Fruit fly (Drosophila melanogaster) whole organism, embryonic: ENCODE data around the gene ea.

ENCODE experiments used
- B-H2 ChIP-seq: fragments of 200-800 bp; sonication (Bioruptor generic); optimal IDR thresholded peaks from 2 replicates; lab custom pipeline; 2018; ENCODE audit warnings: missing biosample characterization, mild to moderate bottlenecking, missing genetic modification characterization
- BtbVII ChIP-seq: fragments of 200-800 bp; sonication (Bioruptor generic); optimal IDR thresholded peaks from 3 replicates; lab custom pipeline; 2017; ENCODE audit warnings: missing biosample characterization, mild to moderate bottlenecking, missing genetic modification characterization
- CG1024 ChIP-seq: fragments of 200-800 bp; sonication (Bioruptor generic); IDR thresholded peaks from 2 replicates; pipeline ENCODE4 v1.3.6; 2022; ENCODE audit warnings: missing biosample characterization, missing genetic modification characterization
- CG14050 ChIP-seq: fragments of 200-800 bp; sonication (Bioruptor generic); IDR thresholded peaks from 3 replicates; pipeline ENCODE4 v1.3.6; 2022; ENCODE audit warnings: missing biosample characterization, missing genetic modification characterization
- CG14860 ChIP-seq: fragments of 200-800 bp; sonication (Bioruptor generic); IDR thresholded peaks from 3 replicates; pipeline ENCODE4 v1.3.6; 2022; ENCODE audit warnings: missing biosample characterization, missing genetic modification characterization; ENCODE audit not compliant: partially characterized antibody
- CG3163 ChIP-seq: fragments of 200-800 bp; sonication (Bioruptor generic); optimal IDR thresholded peaks from 3 replicates; lab custom pipeline; 2016; ENCODE audit warnings: missing biosample characterization, missing genetic modification characterization
- CG32532 ChIP-seq: fragments of 200-800 bp; sonication (Bioruptor generic); IDR thresholded peaks from 2 replicates; pipeline ENCODE4 v1.3.6; 2022; ENCODE audit warnings: missing biosample characterization, missing genetic modification characterization
- CG33557 ChIP-seq: fragments of 200-800 bp; sonication (Bioruptor generic); optimal IDR thresholded peaks from 2 replicates; lab custom pipeline; 2019; ENCODE audit warnings: missing biosample characterization, mild to moderate bottlenecking, missing genetic modification characterization, moderate library complexity
- CG3995 ChIP-seq: fragments of 200-800 bp; sonication (Bioruptor generic); optimal IDR thresholded peaks from 3 replicates; lab custom pipeline; 2016; ENCODE audit warnings: missing biosample characterization, missing genetic modification characterization
- CG4617 ChIP-seq: fragments of 200-800 bp; sonication (Bioruptor generic); optimal IDR thresholded peaks from 3 replicates; lab custom pipeline; 2016; ENCODE audit warnings: missing biosample characterization, missing genetic modification characterization, borderline replicate concordance
- CG7271 ChIP-seq: fragments of 200-800 bp; sonication (Bioruptor generic); optimal IDR thresholded peaks from 2 replicates; lab custom pipeline; 2018; ENCODE audit warnings: missing biosample characterization, mild to moderate bottlenecking, missing genetic modification characterization, moderate library complexity
- CG7786 ChIP-seq: fragments of 200-800 bp; sonication (Bioruptor generic); optimal IDR thresholded peaks from 2 replicates; lab custom pipeline; 2016; ENCODE audit warnings: missing biosample characterization, missing genetic modification characterization
- CG8765 ChIP-seq: fragments of 200-800 bp; sonication (Bioruptor generic); IDR thresholded peaks from 2 replicates; pipeline ENCODE4 v1.3.6; 2022; ENCODE audit warnings: missing biosample characterization, missing genetic modification characterization
- Chrac-16 ChIP-seq: fragments of 200-800 bp; sonication (Bioruptor generic); optimal IDR thresholded peaks from 3 replicates; lab custom pipeline; 2016; ENCODE audit warnings: missing biosample characterization, missing genetic modification characterization
- Dip2 ChIP-seq: fragments of 200-800 bp; sonication (Bioruptor generic); IDR thresholded peaks from 2 replicates; pipeline ENCODE4 v1.3.6; 2022; ENCODE audit warnings: missing biosample characterization, missing genetic modification characterization
- Ets65A ChIP-seq: fragments of 200-800 bp; sonication (Bioruptor generic); peaks from one replicate; lab custom pipeline; 2016; ENCODE audit warnings: missing biosample characterization, missing genetic modification characterization
- Fer3 ChIP-seq: fragments of 200-800 bp; sonication (Bioruptor generic); optimal IDR thresholded peaks from 2 replicates; lab custom pipeline; 2018; ENCODE audit warnings: missing biosample characterization, mild to moderate bottlenecking, missing genetic modification characterization, moderate library complexity
- Hr39 ChIP-seq: fragments of >200 bp; optimal IDR thresholded peaks from 2 replicates; lab custom pipeline; 2017
- Hsf ChIP-seq: fragments of 200-800 bp; sonication (Bioruptor generic); optimal IDR thresholded peaks from 3 replicates; lab custom pipeline; 2016; ENCODE audit warnings: missing biosample characterization, missing genetic modification characterization
- Myb ChIP-seq: fragments of 200-800 bp; sonication (Bioruptor generic); optimal IDR thresholded peaks from 2 replicates; lab custom pipeline; 2016; ENCODE audit warnings: missing biosample characterization, missing genetic modification characterization
- NFAT ChIP-seq: fragments of 200-800 bp; sonication (Bioruptor generic); IDR thresholded peaks from 2 replicates; pipeline ENCODE4 v1.3.6; 2022; ENCODE audit warnings: missing biosample characterization, missing genetic modification characterization
- Nf-YC ChIP-seq: fragments of 200-800 bp; optimal IDR thresholded peaks from 3 replicates; lab custom pipeline; 2019; ENCODE audit warnings: missing biosample characterization, mild to moderate bottlenecking, missing genetic modification characterization, moderate library complexity
- Ptx1 ChIP-seq: fragments of 200-800 bp; sonication (Bioruptor generic); IDR thresholded peaks from 2 replicates; pipeline ENCODE4 v1.3.6; 2022; ENCODE audit warnings: missing biosample characterization, missing genetic modification characterization
- Stat92E ChIP-seq, 3 experiments: fragments of >200 bp in 2 of 3; fragments of 200-800 bp in 1 of 3; sonication (Bioruptor generic) in 1 of 3; optimal IDR thresholded peaks; 2 replicates each; lab custom pipeline; 2017 to 2019; ENCODE audit warnings: missing biosample characterization in 3 of 3, missing genetic modification characterization in 3 of 3, mild to moderate bottlenecking in 1 of 3, moderate library complexity in 1 of 3
- Taf1 ChIP-seq: fragments of 200-800 bp; sonication (Bioruptor generic); IDR thresholded peaks from 2 replicates; pipeline ENCODE4 v1.3.6; 2022; ENCODE audit warnings: missing biosample characterization, missing genetic modification characterization
- Trl ChIP-seq, 3 experiments: fragments of >200 bp in 2 of 3; fragments of 200-800 bp in 1 of 3; sonication (Bioruptor generic) in 1 of 3; optimal IDR thresholded peaks; 2 replicates in 1 of 3; 3 replicates in 2 of 3; lab custom pipeline; 2016 to 2017; ENCODE audit warnings: missing biosample characterization in 1 of 3, missing genetic modification characterization in 1 of 3
- Xrp1 ChIP-seq: fragments of 200-800 bp; sonication (Bioruptor generic); IDR thresholded peaks from 2 replicates; pipeline ENCODE4 v1.3.6; 2022; ENCODE audit warnings: missing biosample characterization, missing genetic modification characterization
- abd-A ChIP-seq: fragments of 200-800 bp; sonication (Bioruptor generic); optimal IDR thresholded peaks from 3 replicates; lab custom pipeline; 2019; ENCODE audit warnings: missing biosample characterization, mild to moderate bottlenecking, missing genetic modification characterization, moderate library complexity
- ato ChIP-seq: fragments of 200-800 bp; sonication (Bioruptor generic); IDR thresholded peaks from 2 replicates; pipeline ENCODE4 v1.3.6; 2022; ENCODE audit warnings: missing biosample characterization, missing genetic modification characterization; ENCODE audit not compliant: partially characterized antibody
- bigmax ChIP-seq: fragments of 200-800 bp; sonication (Bioruptor generic); optimal IDR thresholded peaks from 2 replicates; lab custom pipeline; 2018; ENCODE audit warnings: missing biosample characterization, mild to moderate bottlenecking, missing genetic modification characterization
- bowl ChIP-seq: fragments of 200-800 bp; sonication (Bioruptor generic); IDR thresholded peaks from 2 replicates; pipeline ENCODE4 v1.3.6; 2022; ENCODE audit warnings: missing biosample characterization, missing genetic modification characterization
- cas ChIP-seq: fragments of 200-800 bp; sonication (Bioruptor generic); IDR thresholded peaks from 2 replicates; pipeline ENCODE4 v1.3.6; 2022; ENCODE audit warnings: missing biosample characterization, missing genetic modification characterization
- esg ChIP-seq: fragments of 200-800 bp; sonication (Bioruptor generic); conservative IDR thresholded peaks from 2 replicates; pipeline ENCODE4 v1.3.6; 2022; ENCODE audit warnings: missing biosample characterization, missing genetic modification characterization
- ftz-f1 ChIP-seq: fragments of 200-800 bp; sonication (Bioruptor generic); optimal IDR thresholded peaks from 2 replicates; lab custom pipeline; 2016; ENCODE audit warnings: missing biosample characterization, missing genetic modification characterization
- gem ChIP-seq: fragments of 200-800 bp; sonication (Bioruptor generic); optimal IDR thresholded peaks from 2 replicates; lab custom pipeline; 2019; ENCODE audit warnings: missing biosample characterization, mild to moderate bottlenecking, missing genetic modification characterization, moderate library complexity
- gfzf ChIP-seq: fragments of 200-800 bp; sonication (Bioruptor generic); optimal IDR thresholded peaks from 2 replicates; lab custom pipeline; 2016; ENCODE audit warnings: missing biosample characterization, mild to moderate bottlenecking, missing genetic modification characterization, moderate library complexity
- gt ChIP-seq: fragments of 200-800 bp; sonication (Bioruptor generic); IDR thresholded peaks from 2 replicates; pipeline ENCODE4 v1.3.6; 2022; ENCODE audit warnings: missing biosample characterization, missing genetic modification characterization
- mam ChIP-seq: fragments of 200-800 bp; sonication (Bioruptor generic); optimal IDR thresholded peaks from 3 replicates; lab custom pipeline; 2016; ENCODE audit warnings: missing biosample characterization, missing genetic modification characterization
- pan ChIP-seq, 4 experiments: fragments of >200 bp in 3 of 4; fragments of 200-800 bp in 1 of 4; sonication (Bioruptor generic) in 1 of 4; optimal IDR thresholded peaks in 3 of 4; IDR thresholded peaks in 1 of 4; 2 replicates each; pipeline versions ENCODE4 v1.3.6 to Lab custom; 2017 to 2022; ENCODE audit warnings: missing biosample characterization in 2 of 4, missing genetic modification characterization in 2 of 4, mixed read lengths in 1 of 4
- pum ChIP-seq: fragments of 200-800 bp; sonication (Bioruptor generic); optimal IDR thresholded peaks from 2 replicates; lab custom pipeline; 2016; ENCODE audit warnings: missing biosample characterization, missing genetic modification characterization
- rib ChIP-seq: fragments of 200-800 bp; sonication (Bioruptor generic); IDR thresholded peaks from 2 replicates; pipeline ENCODE4 v1.3.6; 2022; ENCODE audit warnings: missing biosample characterization, missing genetic modification characterization
- schlank ChIP-seq: fragments of 200-800 bp; sonication (Bioruptor generic); optimal IDR thresholded peaks from 2 replicates; lab custom pipeline; 2018; ENCODE audit warnings: missing biosample characterization, mild to moderate bottlenecking, missing genetic modification characterization
- sens-2 ChIP-seq: fragments of 200-800 bp; sonication (Bioruptor generic); IDR thresholded peaks from 2 replicates; pipeline ENCODE4 v1.3.6; 2022; ENCODE audit warnings: missing biosample characterization, missing genetic modification characterization
- shn ChIP-seq: fragments of 200-800 bp; sonication (Bioruptor generic); optimal IDR thresholded peaks from 3 replicates; lab custom pipeline; 2016; ENCODE audit warnings: missing biosample characterization, missing genetic modification characterization
- sqz ChIP-seq: fragments of 200-800 bp; sonication (Bioruptor generic); optimal IDR thresholded peaks from 3 replicates; lab custom pipeline; 2018; ENCODE audit warnings: missing biosample characterization, mild to moderate bottlenecking, missing genetic modification characterization
- tna ChIP-seq: fragments of 200-800 bp; sonication (Bioruptor generic); IDR thresholded peaks from 2 replicates; pipeline ENCODE4 v1.3.6; 2022; ENCODE audit warnings: missing biosample characterization, missing genetic modification characterization; ENCODE audit not compliant: partially characterized antibody
- vnd ChIP-seq: fragments of 200-800 bp; sonication (Bioruptor generic); IDR thresholded peaks from 3 replicates; pipeline ENCODE4 v1.3.6; 2022; ENCODE audit warnings: missing biosample characterization, missing genetic modification characterization; ENCODE audit not compliant: partially characterized antibody
- vvl ChIP-seq: fragments of 200-800 bp; sonication (Bioruptor generic); IDR thresholded peaks from 2 replicates; pipeline ENCODE4 v1.3.6; 2022; ENCODE audit warnings: missing biosample characterization, missing genetic modification characterization
- yki ChIP-seq: fragments of >200 bp; optimal IDR thresholded peaks from 3 replicates; lab custom pipeline; 2018

ea gene

dm6 chr3R:15342926-15343685, 14.6 kb downstream of the ea start, which contains the start of gene Nagk (continued):
- TF ChIP-seq shn (GFP tag; lab: Kevin White, UChicago) (peak; percentile 39), CG7271 (tag; lab: Kevin White, UChicago) (no peak), CG33557 (GFP tag; lab: Kevin White, UChicago) (no peak), Dip2 (no peak), CG3995 (GFP tag; lab: Kevin White, UChicago) (no peak), CG1024 (peak; percentile 22; the same call in 1 of the 2 replicates), Myb (GFP tag; lab: Kevin White, UChicago) (peak; percentile 33), CG3163 (no peak), pum (GFP tag; lab: Kevin White, UChicago) (peak; percentile 42), Xrp1 (GFP tag; lab: Robert Waterston, UW) (0 out of 2 replicates have a peak, but pooled peaks have one; percentile 25), schlank (tag; lab: Kevin White, UChicago) (no peak), ato (GFP tag; lab: Robert Waterston, UW) (no peak), Ptx1 (GFP tag; lab: Robert Waterston, UW) (0 out of 2 replicates have a peak, but pooled peaks have one; percentile 39), mam (GFP tag; lab: Kevin White, UChicago) (peak; percentile 40), esg (GFP tag; lab: Robert Waterston, UW) (0 out of 2 replicates have a peak, but pooled peaks have one; percentile 21), bigmax (no peak), Chrac-16 (GFP tag; lab: Kevin White, UChicago) (peak; percentile 62), sqz (no peak), Taf1 (GFP tag; lab: Robert Waterston, UW) (no peak), CG4617 (peak; percentile 13), CG14860 (GFP tag; lab: Robert Waterston, UW) (no peak), Hr39 (lab: Kevin White, UChicago) (no peak), CG14050 (GFP tag; lab: Robert Waterston, UW) (no peak), NFAT (GFP tag; lab: Robert Waterston, UW) (peak; percentile 58), B-H2 (GFP tag; lab: Kevin White, UChicago) (peak; percentile 43), vvl (peak; percentile 13; the same call in 1 of the 2 replicates), Hsf (GFP tag; lab: Kevin White, UChicago) (peak; percentile 67), abd-A (tag; lab: Kevin White, UChicago) (no peak), rib (GFP tag; lab: Robert Waterston, UW) (0 out of 2 replicates have a peak, but pooled peaks have one; percentile 22), Trl (optimal IDR thresholded peaks at IDR 0.05; lab: Kevin White, UChicago) (no peak), Trl (GFP tag; optimal IDR thresholded peaks at IDR 0.05; lab: Kevin White, UChicago) (peak; percentile 37), Nf-YC (tag; lab: Kevin White, UChicago) (peak; percentile 66), cas (GFP tag; lab: Robert Waterston, UW) (no peak), BtbVII (GFP tag; lab: Kevin White, UChicago) (peak; percentile 65), ftz-f1 (GFP tag; lab: Kevin White, UChicago) (peak; percentile 34), gfzf (no peak), bowl (GFP tag; lab: Robert Waterston, UW) (no peak), pan (optimal IDR thresholded peaks at IDR 0.05; lab: Kevin White, UChicago) (peak in 1 of 2 experiments; percentile 27), pan (GFP tag; optimal IDR thresholded peaks at IDR 0.05 in 1 of 2, IDR thresholded peaks at IDR 0.05 in 1 of 2) (peak in 1 of 2 experiments; percentile 55), gem (tag; lab: Kevin White, UChicago) (peak; percentile 73), CG32532 (GFP tag; lab: Robert Waterston, UW) (peak; percentile 54), CG7786 (peak; percentile 4), Ets65A (peak; percentile 91), Fer3 (no peak), vnd (GFP tag; lab: Robert Waterston, UW) (no peak), Stat92E (GFP tag; optimal IDR thresholded peaks at IDR 0.05; lab: Kevin White, UChicago) (no peak), yki (lab: Kevin White, UChicago) (no peak), gt (GFP tag; lab: Robert Waterston, UW) (no peak), tna (GFP tag; lab: Robert Waterston, UW) (no peak), sens-2 (GFP tag; lab: Robert Waterston, UW) (no peak), CG8765 (GFP tag; lab: Robert Waterston, UW) (no peak)
